Fruit fly (Drosophila melanogaster): ENCODE results near the gene Tsp96F.

Gene Tsp96F

DNA sequence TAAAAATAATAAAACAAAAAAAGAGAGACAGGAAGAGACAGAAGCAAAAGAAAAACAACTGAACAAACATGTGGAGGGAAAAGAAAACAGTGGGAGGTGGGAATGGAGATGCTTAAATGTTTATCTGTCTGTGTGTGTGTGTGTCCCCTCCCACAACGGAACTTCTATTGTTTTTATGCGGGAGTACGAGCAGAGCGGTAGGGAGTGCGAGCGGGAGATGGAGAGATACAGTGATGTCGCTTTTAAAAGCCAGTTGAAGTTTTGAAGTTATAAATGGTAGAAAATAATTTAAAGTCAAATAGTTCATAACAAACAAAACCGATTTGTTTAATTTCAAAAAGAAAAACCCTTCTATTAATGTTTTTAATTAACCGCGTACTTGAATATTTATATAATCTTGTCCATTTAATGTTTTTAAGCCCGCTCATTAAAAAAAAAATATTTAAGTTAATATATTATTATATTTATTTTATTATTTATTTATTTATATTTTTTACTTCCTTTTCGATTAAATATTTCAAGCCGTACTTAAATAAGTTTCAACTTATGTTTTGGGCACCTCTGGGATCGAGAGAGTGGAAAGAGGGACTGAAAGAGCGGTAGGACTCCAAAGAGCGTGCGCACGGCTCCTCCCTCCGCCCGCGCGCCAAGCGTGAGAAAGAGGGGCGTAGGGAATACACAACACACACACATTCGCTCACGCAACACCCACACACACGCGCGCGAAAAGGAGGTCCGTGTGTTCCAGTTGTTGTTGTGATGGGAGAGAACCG lies 843 bp downstream of the Tsp96F start:
- TF ChIP-seq CG8478 (optimal IDR thresholded peaks at IDR 0.05): no peak
- TF ChIP-seq CTCF (optimal IDR thresholded peaks at IDR 0.05): no peak

DNA sequence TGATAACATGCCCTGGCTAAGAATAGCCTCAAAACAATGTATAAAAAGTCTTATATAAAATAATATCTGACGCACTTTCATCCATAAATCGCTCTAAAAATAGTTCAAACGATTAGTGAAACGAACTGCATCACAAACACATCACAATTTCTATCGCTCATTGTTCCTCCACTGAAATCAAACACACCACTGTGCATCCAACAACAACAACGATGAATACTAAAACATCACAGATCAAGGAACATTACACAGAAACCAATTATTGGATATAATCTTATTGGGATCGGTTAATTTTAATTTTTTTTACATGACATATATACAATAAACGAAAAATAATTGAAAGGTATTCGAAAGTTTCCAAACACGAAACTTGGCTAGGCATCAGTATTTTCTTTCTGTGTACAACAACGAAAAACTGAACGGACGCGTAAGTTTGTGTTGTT lies 1.9 kb downstream of the Tsp96F start:
- no peak for TF ChIP-seq CG8478 (optimal IDR thresholded peaks at IDR 0.05)
- no peak for TF ChIP-seq CTCF (optimal IDR thresholded peaks at IDR 0.05)

DNA sequence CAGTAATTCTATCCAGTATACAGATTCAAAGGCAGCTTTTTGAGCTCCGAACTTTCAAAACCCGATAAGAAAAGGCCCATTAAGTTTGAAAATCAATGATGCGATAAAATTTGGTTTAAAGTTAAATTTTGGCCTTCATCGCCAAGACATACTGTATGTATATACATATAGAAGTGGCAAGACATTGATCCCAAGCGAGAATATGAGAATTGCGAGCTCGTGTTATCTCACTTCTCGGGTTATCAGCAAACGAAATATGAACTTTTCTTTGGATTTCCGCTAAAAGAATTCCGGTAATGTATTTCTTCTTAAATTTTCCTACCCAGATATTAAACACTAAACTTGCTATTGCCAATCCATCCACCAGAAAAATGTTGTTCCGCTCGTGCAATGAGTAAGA lies 4.2 kb downstream of the Tsp96F start:
- TF ChIP-seq CTCF (optimal IDR thresholded peaks at IDR 0.05): no peak
- TF ChIP-seq CG8478 (optimal IDR thresholded peaks at IDR 0.05): no peak

DNA sequence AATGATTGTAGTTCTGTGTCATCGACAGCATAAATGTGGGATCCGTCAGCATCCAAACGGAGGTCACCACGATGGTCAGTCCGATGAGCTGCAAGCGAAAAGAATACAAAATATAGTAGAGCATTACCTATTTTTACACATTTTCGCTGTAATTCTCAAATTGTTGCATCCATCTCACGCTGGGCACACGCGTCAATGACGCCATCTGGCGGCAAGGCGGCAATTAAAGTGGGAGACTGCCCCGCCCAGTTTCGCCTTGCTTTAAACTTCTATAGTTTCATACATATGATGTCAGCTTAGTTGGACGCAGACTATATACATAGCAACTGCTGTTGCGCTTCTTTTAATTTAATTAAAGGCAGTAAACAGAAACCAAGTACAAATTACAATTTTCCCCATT lies 4.6 kb downstream of the Tsp96F start:
- TF ChIP-seq CG8478 (optimal IDR thresholded peaks at IDR 0.05) (no peak), CTCF (optimal IDR thresholded peaks at IDR 0.05) (peak; percentile 68 to 75)

DNA sequence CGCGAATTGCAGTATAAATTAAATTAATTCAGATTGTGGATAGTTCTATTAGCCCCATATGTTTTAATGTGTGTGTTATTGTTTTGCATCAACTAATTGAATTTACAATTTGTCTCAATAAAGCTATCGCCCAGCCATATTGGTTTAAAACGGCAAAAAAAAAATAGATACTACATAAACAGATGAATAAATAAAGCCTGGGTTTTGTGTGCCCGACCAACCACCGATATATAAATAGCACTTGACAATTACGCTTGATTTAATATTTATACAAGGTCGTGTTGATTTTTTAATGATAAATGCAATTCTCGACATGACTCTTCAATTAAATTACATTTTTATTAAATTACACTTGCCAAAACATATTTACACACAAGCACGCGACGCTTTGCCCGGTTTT lies 10.8 kb downstream of the Tsp96F start:
- TF ChIP-seq CTCF (optimal IDR thresholded peaks at IDR 0.05) (no peak), CG8478 (optimal IDR thresholded peaks at IDR 0.05) (no peak)

DNA sequence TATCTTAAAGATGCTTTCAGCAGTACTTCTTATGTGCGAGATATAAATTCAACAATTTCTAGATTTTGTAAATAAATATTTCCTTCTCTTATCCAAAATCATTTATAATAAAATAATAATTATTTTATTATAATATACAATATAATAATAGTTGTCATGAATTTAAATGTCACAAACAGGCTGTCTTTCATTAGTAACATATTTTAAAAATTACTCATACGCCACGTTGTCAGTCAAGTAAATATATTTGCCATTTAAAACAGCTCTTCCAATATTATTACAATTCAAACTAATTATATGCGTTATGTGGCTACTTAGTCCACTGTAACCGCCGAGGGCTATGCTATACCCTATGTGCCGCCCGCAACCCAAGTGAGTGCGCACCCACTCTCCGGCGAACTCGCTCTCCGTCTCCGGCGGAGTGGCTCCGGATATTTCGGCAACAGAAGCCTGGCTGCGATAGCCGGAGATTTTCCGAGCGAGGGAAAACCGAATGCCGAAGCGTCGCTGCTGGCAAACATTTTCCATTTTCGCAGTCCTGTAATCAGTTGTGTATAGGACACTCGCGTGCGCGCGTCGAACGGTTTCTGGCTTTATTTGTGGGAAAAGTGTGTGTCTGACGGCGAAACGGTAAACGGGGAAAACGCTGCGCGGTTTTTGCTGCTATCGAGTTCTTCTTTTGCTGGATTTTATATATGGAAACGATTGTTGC lies 25.5 kb downstream of the Tsp96F start, which contains the start of gene CG5890:
TSS of gene CG5890 (plus strand) at position 561 of the 712 bp plus-strand sequence.
- TF ChIP-seq CG8478 (optimal IDR thresholded peaks at IDR 0.05): no peak
- no peak for TF ChIP-seq CTCF (optimal IDR thresholded peaks at IDR 0.05)

DNA sequence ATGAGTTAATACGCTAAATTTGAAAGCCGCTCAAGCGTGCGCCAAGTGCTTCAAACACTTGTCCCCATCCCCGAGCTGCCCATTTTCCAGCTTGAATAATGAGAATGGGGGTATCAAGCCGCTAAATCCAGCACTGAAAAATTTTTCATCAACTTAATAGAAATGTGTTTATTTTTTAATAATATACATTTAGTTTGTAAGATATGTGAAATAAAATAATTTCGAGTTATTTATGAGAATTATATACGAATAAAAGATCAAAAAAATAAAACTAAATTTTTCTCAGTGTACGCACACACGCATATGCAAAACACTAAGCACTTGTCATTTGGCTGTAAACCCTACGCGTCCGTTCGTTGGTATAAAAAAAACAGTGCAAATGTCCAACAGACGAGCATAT lies 26.4 kb downstream of the Tsp96F start:
- TF ChIP-seq CG8478 (optimal IDR thresholded peaks at IDR 0.05): no peak
- no peak for TF ChIP-seq CTCF (optimal IDR thresholded peaks at IDR 0.05)

DNA sequence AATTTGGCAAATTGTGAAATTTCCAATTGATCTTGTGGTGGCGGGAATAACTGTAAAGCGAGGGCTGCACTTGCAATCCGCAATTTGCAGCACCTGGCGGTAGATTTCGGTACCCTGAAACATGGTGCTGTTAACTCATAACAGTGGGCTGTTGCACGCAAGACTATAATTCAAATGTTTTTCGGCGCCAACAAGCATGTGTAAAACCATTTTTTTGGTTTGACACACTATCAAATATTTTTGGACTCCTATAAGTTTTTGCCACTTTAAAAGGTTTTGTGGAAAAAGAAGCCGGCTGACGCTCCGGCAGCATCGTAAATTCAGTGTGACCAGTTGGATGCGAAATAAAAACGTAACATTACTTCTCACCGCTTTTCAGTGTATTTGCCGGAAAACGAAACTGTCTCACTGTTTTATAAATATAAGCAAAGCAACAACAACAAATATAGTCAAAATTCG lies 30.0 kb downstream of the Tsp96F start, which contains the start of the genes CG14545 and CG5886:
TSS of gene CG14545 (minus strand) at position 68 of the 459 bp plus-strand sequence.
TSS of gene CG5886 (plus strand) at position 409 of the 459 bp plus-strand sequence.
- peak; percentile 91 to 96 for TF ChIP-seq CTCF (optimal IDR thresholded peaks at IDR 0.05)
- no peak for TF ChIP-seq CG8478 (optimal IDR thresholded peaks at IDR 0.05)

DNA sequence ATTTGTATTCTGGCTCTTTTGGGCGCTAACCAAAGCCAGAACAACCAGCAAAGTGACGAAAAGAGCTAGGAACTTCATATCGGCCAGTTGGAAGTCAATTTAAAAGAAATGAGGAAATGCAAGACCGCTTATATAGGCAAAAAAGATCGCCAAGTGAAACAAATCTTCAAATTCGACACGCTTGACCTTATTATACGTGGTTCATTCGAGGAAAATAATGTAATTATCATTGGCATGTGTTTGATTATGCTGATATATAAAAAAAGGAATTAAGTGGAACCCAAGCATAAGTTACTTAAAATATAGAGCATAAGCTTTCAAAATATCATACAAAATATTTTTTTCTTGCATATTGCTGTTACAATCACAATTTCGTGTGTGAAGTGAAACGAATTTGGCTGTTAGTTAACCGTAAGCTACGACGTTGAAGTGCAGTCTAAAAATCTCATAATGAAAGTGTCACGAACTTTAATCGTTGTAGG lies 49.4 kb downstream of the Tsp96F start, which contains the start of the genes Mst57Da and alpha4GT2:
TSS of gene Mst57Da (minus strand) at position 101 of the 482 bp plus-strand sequence.
TSS of gene alpha4GT2 (plus strand) at position 432 of the 482 bp plus-strand sequence.
- TF ChIP-seq CG8478 (optimal IDR thresholded peaks at IDR 0.05): no peak
- no peak for TF ChIP-seq CTCF (optimal IDR thresholded peaks at IDR 0.05)

DNA sequence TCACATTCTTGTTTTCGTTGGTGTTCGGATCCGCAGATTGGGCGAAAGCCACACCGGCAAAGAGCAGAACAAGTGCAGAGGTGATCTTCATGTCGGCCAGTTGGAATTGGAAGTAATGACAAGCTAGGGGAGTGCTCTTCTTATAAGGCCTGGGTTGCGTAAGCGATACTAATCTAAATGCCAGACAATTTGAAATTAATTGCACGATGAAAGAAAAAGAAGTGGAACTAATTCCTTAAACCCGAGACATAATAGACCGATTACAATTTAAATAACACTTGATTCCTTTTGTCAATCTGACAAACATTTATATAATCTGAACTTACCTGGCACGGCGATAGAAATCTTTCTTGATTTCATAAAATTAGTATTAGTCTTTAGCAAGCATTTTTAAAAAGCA lies 50.4 kb downstream of the Tsp96F start, which contains the start of gene Mst57Db:
TSS of gene Mst57Db (minus strand) at position 101 of the 400 bp plus-strand sequence.
- TF ChIP-seq CTCF (optimal IDR thresholded peaks at IDR 0.05) (no peak), CG8478 (optimal IDR thresholded peaks at IDR 0.05) (no peak)

DNA sequence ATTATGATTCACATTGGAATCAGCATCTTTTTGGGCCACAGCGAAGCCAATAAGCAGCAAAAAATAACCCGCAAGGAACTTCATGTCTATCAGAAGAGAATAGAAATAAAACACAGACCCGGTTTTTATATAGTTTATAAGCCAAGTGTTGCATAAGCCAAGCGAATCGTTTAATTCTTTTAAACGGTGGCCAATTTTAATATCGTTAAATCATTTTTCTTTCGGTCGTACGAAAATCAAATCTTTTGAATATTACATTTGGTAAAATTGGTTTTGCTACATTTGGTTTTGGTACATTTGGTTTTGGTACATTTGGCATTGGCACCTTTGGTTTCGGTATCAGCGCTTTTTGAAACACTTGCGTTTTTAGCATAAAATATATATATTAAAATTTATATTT lies 51.1 kb downstream of the Tsp96F start, which contains the start of gene Sfp96F:
TSS of gene Sfp96F (minus strand) at position 101 of the 400 bp plus-strand sequence.
- TF ChIP-seq CG8478 (optimal IDR thresholded peaks at IDR 0.05) (no peak), CTCF (optimal IDR thresholded peaks at IDR 0.05) (no peak)

DNA sequence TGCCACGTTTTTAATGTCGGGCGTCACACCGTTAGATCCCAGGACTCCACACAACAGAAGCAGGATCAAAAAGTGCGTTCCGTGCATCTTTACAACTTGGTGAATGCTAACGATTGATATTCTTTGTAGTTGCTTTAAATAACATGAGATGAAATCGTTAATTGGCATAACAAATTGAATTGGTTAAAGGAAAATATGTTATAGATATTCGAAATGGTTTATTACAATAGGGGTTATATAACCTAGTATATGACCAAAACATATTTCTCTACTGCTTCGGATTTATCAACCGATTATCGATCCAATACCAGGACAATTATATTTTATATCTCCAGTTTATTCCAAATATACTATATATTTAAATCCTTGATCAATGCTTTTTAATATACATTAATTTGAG lies 51.6 kb downstream of the Tsp96F start, which contains the start of gene Mst57Dc:
TSS of gene Mst57Dc (minus strand) at position 101 of the 400 bp plus-strand sequence.
- TF ChIP-seq CTCF (optimal IDR thresholded peaks at IDR 0.05) (no peak), CG8478 (optimal IDR thresholded peaks at IDR 0.05) (no peak)
